Worm (Caenorhabditis elegans) whole organism, L2 larva: ENCODE results near the gene ech-1.1.

ENCODE experiments used
- ZK546.5 ChIP-seq: sonication (generic microtip); optimal IDR thresholded peaks from 2 replicates; lab custom pipeline; 2017; ENCODE audit warnings: missing biosample characterization, missing genetic modification characterization
- ama-1 ChIP-seq: fragments of 150-350 bp; optimal IDR thresholded peaks from 2 replicates; lab custom pipeline; 2018; ENCODE audit warnings: inconsistent platforms
- lin-11 ChIP-seq: fragments of 150-350 bp; sonication (generic microtip); optimal IDR thresholded peaks from 2 replicates; lab custom pipeline; 2014; ENCODE audit warnings: missing biosample characterization, missing genetic modification characterization, inconsistent platforms, mixed read lengths
- nhr-11 ChIP-seq: fragments of 150-350 bp; optimal IDR thresholded peaks from 2 replicates; lab custom pipeline; 2014; ENCODE audit warnings: missing biosample characterization, missing genetic modification characterization
- nhr-12 ChIP-seq: fragments of 150-350 bp; optimal IDR thresholded peaks from 2 replicates; lab custom pipeline; 2014; ENCODE audit warnings: missing biosample characterization, missing genetic modification characterization
- nhr-25 ChIP-seq: fragments of 150-350 bp; sonication (generic microtip); optimal IDR thresholded peaks from 3 replicates; lab custom pipeline; 2014; ENCODE audit warnings: missing biosample characterization, missing genetic modification characterization
- sma-9 ChIP-seq, 2 experiments: fragments of 150-350 bp in 1 of 2; sonication (generic microtip) in 1 of 2; optimal IDR thresholded peaks; 2 replicates each; lab custom pipeline; 2014 to 2016; ENCODE audit warnings: missing genetic modification characterization in 2 of 2, mild to moderate bottlenecking in 1 of 2, missing biosample characterization in 1 of 2, missing compliant biosample characterization in 1 of 2, missing genetic modification reagents in 1 of 2, moderate library complexity in 1 of 2

DNA sequence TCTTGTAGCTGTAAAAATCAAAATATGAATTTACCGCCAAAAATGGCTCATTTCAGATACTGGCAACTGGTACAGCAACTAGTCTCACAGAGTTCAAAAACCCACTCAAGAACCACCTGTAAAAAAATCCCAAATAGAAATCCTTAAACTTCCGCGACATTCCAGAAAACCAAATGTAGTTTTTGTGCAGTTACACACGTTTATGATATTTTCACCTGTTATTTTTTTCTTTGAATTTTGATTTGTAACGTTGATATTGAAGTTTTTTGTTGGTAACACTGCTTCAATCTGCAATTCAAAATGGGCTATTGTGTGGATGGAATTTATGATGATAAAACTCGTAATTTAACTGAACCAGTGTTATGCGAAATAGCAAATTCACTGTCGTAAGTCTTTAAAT lies 28.5 kb downstream of the ech-1.1 start, which contains the start of gene srw-113:
- TF ChIP-seq nhr-11 (tag; lab: Kevin White, UChicago) (no peak), ZK546.5 (tag; lab: Kevin White, UChicago) (no peak), lin-11 (no peak), nhr-12 (tag; lab: Kevin White, UChicago) (no peak), sma-9 (GFP tag; optimal IDR thresholded peaks at IDR 0.05; lab: Kevin White, UChicago) (no peak), sma-9 (tag; optimal IDR thresholded peaks at IDR 0.05; lab: Kevin White, UChicago) (no peak), nhr-25 (no peak), ama-1 (lab: Kevin White, UChicago) (no peak)
